Fruit fly (Drosophila melanogaster) whole organism, embryonic: Measurements from ENCODE around the gene Top3beta.

Experiments
- B-H1 ChIP-seq: fragments of 200-800 bp; sonication (Bioruptor generic); IDR thresholded peaks from 3 replicates; pipeline ENCODE4 v1.3.6; 2022; ENCODE audit warnings: missing biosample characterization, missing genetic modification characterization
- CG12299 ChIP-seq: fragments of 200-800 bp; sonication (Bioruptor generic); optimal IDR thresholded peaks from 2 replicates; lab custom pipeline; 2018; ENCODE audit warnings: missing biosample characterization, mild to moderate bottlenecking, missing genetic modification characterization
- CG13624 ChIP-seq: fragments of 200-800 bp; sonication (Bioruptor generic); optimal IDR thresholded peaks from 2 replicates; lab custom pipeline; 2016; ENCODE audit warnings: missing biosample characterization, missing genetic modification characterization
- CG14441 ChIP-seq: fragments of 200-800 bp; sonication (Bioruptor generic); IDR thresholded peaks from 2 replicates; pipeline ENCODE4 v1.3.6; 2022; ENCODE audit warnings: missing biosample characterization, missing genetic modification characterization
- CG14860 ChIP-seq: fragments of 200-800 bp; sonication (Bioruptor generic); IDR thresholded peaks from 3 replicates; pipeline ENCODE4 v1.3.6; 2022; ENCODE audit warnings: missing biosample characterization, missing genetic modification characterization; ENCODE audit not compliant: partially characterized antibody
- CG14965 ChIP-seq: fragments of 200-800 bp; sonication (Bioruptor generic); optimal IDR thresholded peaks from 2 replicates; lab custom pipeline; 2016; ENCODE audit warnings: missing biosample characterization, missing genetic modification characterization, borderline replicate concordance
- CG17361 ChIP-seq: fragments of 200-800 bp; sonication (Bioruptor generic); IDR thresholded peaks from 3 replicates; pipeline ENCODE4 v1.3.6; 2022; ENCODE audit warnings: missing biosample characterization, missing genetic modification characterization
- CG17568 ChIP-seq: fragments of 200-800 bp; sonication (Bioruptor generic); optimal IDR thresholded peaks from 2 replicates; lab custom pipeline; 2018; ENCODE audit warnings: missing biosample characterization, mild to moderate bottlenecking, missing genetic modification characterization, moderate library complexity
- CG4282 ChIP-seq: fragments of 200-800 bp; sonication (Bioruptor generic); optimal IDR thresholded peaks from 2 replicates; lab custom pipeline; 2016; ENCODE audit warnings: missing biosample characterization, missing genetic modification characterization
- CG4328 ChIP-seq: fragments of 200-800 bp; sonication (Bioruptor generic); optimal IDR thresholded peaks from 3 replicates; lab custom pipeline; 2017; ENCODE audit warnings: missing biosample characterization, missing genetic modification reagents, missing genetic modification characterization
- CG4617 ChIP-seq: fragments of 200-800 bp; sonication (Bioruptor generic); optimal IDR thresholded peaks from 3 replicates; lab custom pipeline; 2016; ENCODE audit warnings: missing biosample characterization, missing genetic modification characterization, borderline replicate concordance
- CG6654 ChIP-seq: fragments of 200-800 bp; sonication (Bioruptor generic); optimal IDR thresholded peaks from 2 replicates; lab custom pipeline; 2017; ENCODE audit warnings: missing biosample characterization, mild to moderate bottlenecking, missing genetic modification characterization
- CG6765 ChIP-seq: fragments of 200-800 bp; sonication (Bioruptor generic); optimal IDR thresholded peaks from 3 replicates; lab custom pipeline; 2017; ENCODE audit warnings: missing biosample characterization, mild to moderate bottlenecking, missing genetic modification characterization
- CG6854 ChIP-seq: fragments of 200-800 bp; sonication (Bioruptor generic); optimal IDR thresholded peaks from 3 replicates; lab custom pipeline; 2017; ENCODE audit warnings: missing biosample characterization, mild to moderate bottlenecking, missing genetic modification characterization
- CG8388 ChIP-seq: fragments of 200-800 bp; sonication (Bioruptor generic); optimal IDR thresholded peaks from 2 replicates; lab custom pipeline; 2019; ENCODE audit warnings: missing biosample characterization, mild to moderate bottlenecking, missing genetic modification characterization, moderate library complexity
- CG8924 ChIP-seq: fragments of 200-800 bp; optimal IDR thresholded peaks from 3 replicates; lab custom pipeline; 2019; ENCODE audit warnings: missing biosample characterization, mild to moderate bottlenecking, missing genetic modification characterization, moderate library complexity
- D19A ChIP-seq: fragments of 200-800 bp; optimal IDR thresholded peaks from 3 replicates; lab custom pipeline; 2019; ENCODE audit warnings: missing biosample characterization, mild to moderate bottlenecking, missing genetic modification characterization, moderate library complexity
- D19B ChIP-seq: fragments of 200-800 bp; sonication (Bioruptor generic); optimal IDR thresholded peaks from 2 replicates; lab custom pipeline; 2017; ENCODE audit warnings: missing biosample characterization, mild to moderate bottlenecking, missing genetic modification characterization
- Dp ChIP-seq: fragments of 200-800 bp; sonication (Bioruptor generic); optimal IDR thresholded peaks from 2 replicates; lab custom pipeline; 2018; ENCODE audit warnings: missing biosample characterization, mild to moderate bottlenecking, missing genetic modification characterization, moderate library complexity
- ERR ChIP-seq: fragments of 200-800 bp; sonication (Bioruptor generic); optimal IDR thresholded peaks from 2 replicates; lab custom pipeline; 2016; ENCODE audit warnings: missing biosample characterization, missing genetic modification characterization
- Fer3 ChIP-seq: fragments of 200-800 bp; sonication (Bioruptor generic); optimal IDR thresholded peaks from 2 replicates; lab custom pipeline; 2018; ENCODE audit warnings: missing biosample characterization, mild to moderate bottlenecking, missing genetic modification characterization, moderate library complexity
- HmgZ ChIP-seq: fragments of 200-800 bp; sonication (Bioruptor generic); optimal IDR thresholded peaks from 2 replicates; lab custom pipeline; 2018; ENCODE audit warnings: missing biosample characterization, mild to moderate bottlenecking, missing genetic modification characterization
- Hmr ChIP-seq: fragments of 200-800 bp; sonication (Bioruptor generic); optimal IDR thresholded peaks from 3 replicates; lab custom pipeline; 2017; ENCODE audit warnings: mild to moderate bottlenecking, missing biosample characterization, missing genetic modification reagents, missing genetic modification characterization
- MTF-1 ChIP-seq: fragments of 200-800 bp; sonication (Bioruptor generic); optimal IDR thresholded peaks from 2 replicates; lab custom pipeline; 2018; ENCODE audit warnings: missing biosample characterization, mild to moderate bottlenecking, missing genetic modification characterization, borderline replicate concordance
- Meics ChIP-seq: fragments of 200-800 bp; sonication (Bioruptor generic); optimal IDR thresholded peaks from 2 replicates; lab custom pipeline; 2017; ENCODE audit warnings: missing biosample characterization, mild to moderate bottlenecking, missing genetic modification characterization
- NK7.1 ChIP-seq: fragments of 200-800 bp; sonication (Bioruptor generic); optimal IDR thresholded peaks from 3 replicates; lab custom pipeline; 2016; ENCODE audit warnings: missing biosample characterization, missing genetic modification characterization
- Nf-YB ChIP-seq: fragments of 200-800 bp; sonication (Bioruptor generic); optimal IDR thresholded peaks from 3 replicates; lab custom pipeline; 2019; ENCODE audit warnings: missing biosample characterization, mild to moderate bottlenecking, missing genetic modification characterization, moderate library complexity
- Rx ChIP-seq: fragments of 200-800 bp; sonication (Bioruptor generic); IDR thresholded peaks from 2 replicates; pipeline ENCODE4 v1.3.6; 2022; ENCODE audit warnings: missing biosample characterization, missing genetic modification characterization
- abd-A ChIP-seq: fragments of 200-800 bp; sonication (Bioruptor generic); optimal IDR thresholded peaks from 3 replicates; lab custom pipeline; 2019; ENCODE audit warnings: missing biosample characterization, mild to moderate bottlenecking, missing genetic modification characterization, moderate library complexity
- aop ChIP-seq: fragments of 200-800 bp; sonication (Bioruptor generic); IDR thresholded peaks from 2 replicates; pipeline ENCODE4 v1.3.6; 2022; ENCODE audit warnings: missing biosample characterization, missing genetic modification characterization
- ase ChIP-seq: fragments of 200-800 bp; sonication (Bioruptor generic); IDR thresholded peaks from 3 replicates; pipeline ENCODE4 v1.3.6; 2022; ENCODE audit warnings: missing biosample characterization, missing genetic modification characterization
- ash1 ChIP-seq: fragments of 200-800 bp; sonication (Bioruptor generic); optimal IDR thresholded peaks from 2 replicates; lab custom pipeline; 2018; ENCODE audit warnings: missing biosample characterization, mild to moderate bottlenecking, missing genetic modification characterization
- br ChIP-seq: fragments of >200 bp; optimal IDR thresholded peaks from 2 replicates; lab custom pipeline; 2017
- cas ChIP-seq: fragments of 200-800 bp; sonication (Bioruptor generic); IDR thresholded peaks from 2 replicates; pipeline ENCODE4 v1.3.6; 2022; ENCODE audit warnings: missing biosample characterization, missing genetic modification characterization
- crol ChIP-seq: fragments of 200-800 bp; sonication (Bioruptor generic); IDR thresholded peaks from 2 replicates; pipeline ENCODE4 v1.3.6; 2022; ENCODE audit warnings: missing biosample characterization, missing genetic modification characterization
- fd96Cb ChIP-seq: fragments of 200-800 bp; sonication (Bioruptor generic); optimal IDR thresholded peaks from 2 replicates; lab custom pipeline; 2018; ENCODE audit warnings: missing biosample characterization, mild to moderate bottlenecking, missing genetic modification characterization, moderate library complexity
- gt ChIP-seq: fragments of 200-800 bp; sonication (Bioruptor generic); IDR thresholded peaks from 2 replicates; pipeline ENCODE4 v1.3.6; 2022; ENCODE audit warnings: missing biosample characterization, missing genetic modification characterization
- jigr1 ChIP-seq: fragments of 200-800 bp; sonication (Bioruptor generic); IDR thresholded peaks from 3 replicates; pipeline ENCODE4 v1.3.6; 2022; ENCODE audit warnings: missing biosample characterization, missing genetic modification characterization
- jumu ChIP-seq: fragments of 200-800 bp; sonication (Bioruptor generic); optimal IDR thresholded peaks from 3 replicates; lab custom pipeline; 2016; ENCODE audit warnings: missing biosample characterization, missing genetic modification characterization
- onecut ChIP-seq: fragments of 200-800 bp; sonication (Bioruptor generic); IDR thresholded peaks from 2 replicates; pipeline ENCODE4 v1.3.6; 2022; ENCODE audit warnings: missing biosample characterization, missing genetic modification characterization
- pb ChIP-seq: fragments of 200-800 bp; sonication (Bioruptor generic); optimal IDR thresholded peaks from 3 replicates; lab custom pipeline; 2016; ENCODE audit warnings: missing biosample characterization, missing genetic modification characterization
- peb ChIP-seq: fragments of 200-800 bp; sonication (Bioruptor generic); IDR thresholded peaks from 2 replicates; pipeline ENCODE4 v1.3.6; 2022; ENCODE audit warnings: missing biosample characterization, missing genetic modification characterization
- pho ChIP-seq: fragments of 200-800 bp; sonication (Bioruptor generic); optimal IDR thresholded peaks from 2 replicates; lab custom pipeline; 2016; ENCODE audit warnings: missing biosample characterization, missing genetic modification characterization
- pros ChIP-seq: fragments of 200-800 bp; sonication (Bioruptor generic); optimal IDR thresholded peaks from 3 replicates; lab custom pipeline; 2019; ENCODE audit warnings: missing biosample characterization, mild to moderate bottlenecking, missing genetic modification characterization, moderate library complexity
- sna ChIP-seq: fragments of 200-800 bp; sonication (Bioruptor generic); IDR thresholded peaks from 2 replicates; pipeline ENCODE4 v1.3.6; 2022; ENCODE audit warnings: missing biosample characterization, missing genetic modification characterization; ENCODE audit not compliant: partially characterized antibody
- ssp ChIP-seq: fragments of 200-800 bp; sonication (Bioruptor generic); IDR thresholded peaks from 2 replicates; pipeline ENCODE4 v1.3.6; 2022; ENCODE audit warnings: missing biosample characterization, missing genetic modification characterization
- twi ChIP-seq: fragments of 200-800 bp; optimal IDR thresholded peaks from 2 replicates; lab custom pipeline; 2019; ENCODE audit warnings: missing biosample characterization, mild to moderate bottlenecking, missing genetic modification characterization, moderate library complexity
- z ChIP-seq: fragments of 200-800 bp; sonication (Bioruptor generic); IDR thresholded peaks from 3 replicates; pipeline ENCODE4 v1.3.6; 2022; ENCODE audit warnings: missing biosample characterization, missing genetic modification characterization
- zen ChIP-seq: fragments of 200-800 bp; sonication (Bioruptor generic); optimal IDR thresholded peaks from 3 replicates; lab custom pipeline; 2018; ENCODE audit warnings: missing biosample characterization, mild to moderate bottlenecking, missing genetic modification characterization, moderate library complexity
- zfh1 ChIP-seq: fragments of 200-800 bp; sonication (Bioruptor generic); IDR thresholded peaks from 3 replicates; pipeline ENCODE4 v1.3.6; 2022; ENCODE audit warnings: missing biosample characterization, missing genetic modification characterization

Gene Top3beta

DNA sequence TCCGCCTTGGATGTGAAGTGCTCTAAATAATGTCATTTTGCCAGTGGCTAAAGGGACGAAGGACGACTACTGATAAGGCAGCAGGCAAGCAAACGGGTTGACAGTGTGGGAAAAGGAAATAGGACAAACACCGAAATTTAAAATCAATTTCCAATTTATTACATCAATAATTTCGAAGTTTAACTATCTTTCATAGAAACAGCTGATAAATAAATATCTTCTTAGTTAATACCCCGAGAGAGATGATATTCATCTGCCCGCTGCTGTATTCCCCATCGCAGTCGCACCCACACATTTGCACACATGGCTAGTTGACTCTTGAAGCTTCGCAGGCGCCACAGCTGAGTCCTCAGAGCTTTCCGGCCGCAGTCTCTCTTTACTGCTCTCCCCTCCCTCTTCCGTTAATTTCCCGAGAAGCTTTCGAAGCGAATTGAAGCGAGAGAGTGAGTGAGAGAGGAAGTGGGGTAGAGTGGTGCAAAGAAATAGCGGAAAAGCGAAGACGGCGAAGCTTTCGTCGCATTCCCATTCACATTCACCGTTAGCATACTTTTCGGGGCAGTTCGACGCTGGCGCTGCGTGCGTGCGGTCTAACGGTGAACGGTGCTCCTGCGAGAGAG, 29.2 kb upstream of the Top3beta start (continued):
- TF ChIP-seq pb (GFP tag; lab: Kevin White, UChicago) (peak; percentile 35), ERR (GFP tag; lab: Kevin White, UChicago) (no peak), jumu (GFP tag; lab: Kevin White, UChicago) (peak; percentile 20), zen (tag; lab: Kevin White, UChicago) (no peak), ash1 (GFP tag; lab: Kevin White, UChicago) (no peak), z (GFP tag; lab: Robert Waterston, UW) (no peak), Rx (GFP tag; lab: Robert Waterston, UW) (peak; percentile 49), CG8924 (tag; lab: Kevin White, UChicago) (peak; percentile 46), CG4282 (GFP tag; lab: Kevin White, UChicago) (no peak), peb (GFP tag; lab: Robert Waterston, UW) (no peak), CG12299 (peak; percentile 35), ase (GFP tag; lab: Robert Waterston, UW) (peak; percentile 56; the same call in 2 of the 3 replicates), NK7.1 (GFP tag; lab: Kevin White, UChicago) (no peak), gt (GFP tag; lab: Robert Waterston, UW) (0 out of 2 replicates have a peak, but pooled peaks have one; percentile 24), abd-A (tag; lab: Kevin White, UChicago) (peak; percentile 50), ssp (GFP tag; lab: Robert Waterston, UW) (peak; percentile 41; the same call in 1 of the 2 replicates), sna (GFP tag; lab: Robert Waterston, UW) (no peak), B-H1 (GFP tag; lab: Robert Waterston, UW) (peak; percentile 58), Hmr (peak; percentile 85), CG14965 (GFP tag; lab: Kevin White, UChicago) (no peak), jigr1 (GFP tag; lab: Robert Waterston, UW) (no peak), D19A (tag; lab: Kevin White, UChicago) (peak; percentile 20), pros (GFP tag; lab: Kevin White, UChicago) (no peak), Nf-YB (GFP tag; lab: Kevin White, UChicago) (no peak), HmgZ (tag; lab: Kevin White, UChicago) (peak; percentile 36), zfh1 (GFP tag; lab: Robert Waterston, UW) (peak; percentile 64; the same call in 2 of the 3 replicates), pho (GFP tag; lab: Kevin White, UChicago) (peak; percentile 47), CG14441 (peak; percentile 67), CG4328 (GFP tag; lab: Kevin White, UChicago) (no peak), CG13624 (peak; percentile 34), crol (GFP tag; lab: Robert Waterston, UW) (peak; percentile 74), CG17568 (GFP tag; lab: Kevin White, UChicago) (no peak), Fer3 (tag; lab: Kevin White, UChicago) (peak; percentile 70), br (no peak), CG17361 (GFP tag; lab: Robert Waterston, UW) (no peak; the same call in 2 of the 3 replicates), CG6765 (GFP tag; lab: Kevin White, UChicago) (peak; percentile 66), cas (no peak), CG14860 (GFP tag; lab: Robert Waterston, UW) (no peak), Dp (GFP tag; lab: Kevin White, UChicago) (no peak), CG6654 (GFP tag; lab: Kevin White, UChicago) (no peak), CG4617 (GFP tag; lab: Kevin White, UChicago) (no peak), MTF-1 (GFP tag; lab: Kevin White, UChicago) (no peak), CG6854 (GFP tag; lab: Kevin White, UChicago) (peak; percentile 63), Meics (GFP tag; lab: Kevin White, UChicago) (peak; percentile 80), aop (no peak), D19B (GFP tag; lab: Kevin White, UChicago) (peak; percentile 52), fd96Cb (tag; lab: Kevin White, UChicago) (peak; percentile 42), onecut (peak; percentile 55), twi (tag; lab: Kevin White, UChicago) (no peak), CG8388 (GFP tag; lab: Kevin White, UChicago) (peak; percentile 32)
